Worm (Caenorhabditis elegans) whole organism, L2 larva: ENCODE data around the gene madf-9.
A peak's percentile ranks its signal among the peaks of the same experiment; 100 is the strongest.

Experiments used
- C34F6.9 ChIP-seq: fragments of 150-350 bp; optimal IDR thresholded peaks from 2 replicates; lab custom pipeline; 2014; ENCODE audit warnings: missing biosample characterization, missing genetic modification characterization
- F13H6.1 ChIP-seq: sonication (generic microtip); optimal IDR thresholded peaks from 2 replicates; lab custom pipeline; 2016; ENCODE audit warnings: missing genetic modification characterization, missing compliant biosample characterization
- R02D3.7 ChIP-seq: fragments of 150-350 bp; optimal IDR thresholded peaks from 2 replicates; lab custom pipeline; 2014; ENCODE audit warnings: missing biosample characterization, missing genetic modification characterization
- Y55F3AM.14 ChIP-seq: fragments of 200-800 bp; sonication (Bioruptor generic); optimal IDR thresholded peaks from 2 replicates; lab custom pipeline; 2018; ENCODE audit warnings: mild to moderate bottlenecking, missing genetic modification characterization, missing compliant biosample characterization
- ZK546.5 ChIP-seq: sonication (generic microtip); optimal IDR thresholded peaks from 2 replicates; lab custom pipeline; 2017; ENCODE audit warnings: missing biosample characterization, missing genetic modification characterization
- alr-1 ChIP-seq: fragments of 150-350 bp; optimal IDR thresholded peaks from 2 replicates; lab custom pipeline; 2014; ENCODE audit warnings: missing biosample characterization, missing genetic modification characterization
- aly-2 ChIP-seq: fragments of 150-350 bp; optimal IDR thresholded peaks from 2 replicates; lab custom pipeline; 2014; ENCODE audit warnings: missing biosample characterization, missing genetic modification characterization
- ceh-16 ChIP-seq: fragments of 150-350 bp; optimal IDR thresholded peaks from 2 replicates; lab custom pipeline; 2014; ENCODE audit warnings: missing biosample characterization, missing genetic modification characterization
- ceh-82 ChIP-seq: fragments of 150-350 bp; optimal IDR thresholded peaks from 2 replicates; lab custom pipeline; 2014; ENCODE audit warnings: missing biosample characterization, missing genetic modification characterization
- crh-2 ChIP-seq: sonication (generic microtip); optimal IDR thresholded peaks from 2 replicates; lab custom pipeline; 2017; ENCODE audit warnings: missing biosample characterization, missing genetic modification characterization
- dmd-4 ChIP-seq: sonication (generic microtip); optimal IDR thresholded peaks from 2 replicates; lab custom pipeline; 2017; ENCODE audit warnings: missing biosample characterization, missing genetic modification characterization
- elt-1 ChIP-seq: fragments of 150-350 bp; optimal IDR thresholded peaks from 2 replicates; lab custom pipeline; 2014; ENCODE audit warnings: missing biosample characterization, missing genetic modification characterization
- elt-3 ChIP-seq: sonication (generic microtip); optimal IDR thresholded peaks from 2 replicates; lab custom pipeline; 2017; ENCODE audit warnings: missing biosample characterization, missing genetic modification characterization
- fos-1 ChIP-seq: fragments of 150-350 bp; optimal IDR thresholded peaks from 2 replicates; lab custom pipeline; 2014; ENCODE audit warnings: missing biosample characterization, missing genetic modification characterization
- gmeb-1 ChIP-seq: fragments of 150-350 bp; optimal IDR thresholded peaks from 2 replicates; lab custom pipeline; 2014; ENCODE audit warnings: missing biosample characterization, missing genetic modification characterization
- lin-13 ChIP-seq: fragments of 150-350 bp; optimal IDR thresholded peaks from 2 replicates; lab custom pipeline; 2014; ENCODE audit warnings: missing biosample characterization, missing genetic modification reagents, missing genetic modification characterization
- lsy-2 ChIP-seq, 2 experiments: fragments of 150-350 bp in 1 of 2; sonication (generic microtip) in 1 of 2; optimal IDR thresholded peaks; 2 replicates each; lab custom pipeline; 2014 to 2017; ENCODE audit warnings: missing biosample characterization in 2 of 2, missing genetic modification characterization in 2 of 2
- mbf-1 ChIP-seq: sonication (generic microtip); optimal IDR thresholded peaks from 2 replicates; lab custom pipeline; 2017; ENCODE audit warnings: missing biosample characterization, missing genetic modification characterization
- nhr-129 ChIP-seq: fragments of 150-350 bp; optimal IDR thresholded peaks from 2 replicates; lab custom pipeline; 2014; ENCODE audit warnings: missing biosample characterization, missing genetic modification characterization
- nhr-21 ChIP-seq: fragments of 150-350 bp; optimal IDR thresholded peaks from 2 replicates; lab custom pipeline; 2014; ENCODE audit warnings: missing biosample characterization, missing genetic modification characterization
- nhr-23 ChIP-seq: fragments of 150-350 bp; optimal IDR thresholded peaks from 2 replicates; lab custom pipeline; 2014; ENCODE audit warnings: missing biosample characterization, missing genetic modification reagents, missing genetic modification characterization
- nhr-237 ChIP-seq: fragments of 150-350 bp; optimal IDR thresholded peaks from 2 replicates; lab custom pipeline; 2014; ENCODE audit warnings: missing biosample characterization, missing genetic modification characterization
- nhr-77 ChIP-seq: fragments of 150-350 bp; optimal IDR thresholded peaks from 2 replicates; lab custom pipeline; 2014; ENCODE audit warnings: missing biosample characterization, missing genetic modification characterization
- peb-1 ChIP-seq: fragments of 150-350 bp; optimal IDR thresholded peaks from 2 replicates; lab custom pipeline; 2014; ENCODE audit warnings: missing biosample characterization, missing genetic modification characterization
- sem-4 ChIP-seq: fragments of 150-350 bp; optimal IDR thresholded peaks from 2 replicates; lab custom pipeline; 2014; ENCODE audit warnings: missing biosample characterization, missing genetic modification reagents, missing genetic modification characterization
- sma-3 ChIP-seq: sonication (generic microtip); optimal IDR thresholded peaks from 2 replicates; lab custom pipeline; 2016; ENCODE audit warnings: missing genetic modification reagents, missing genetic modification characterization, missing compliant biosample characterization
- sma-9 ChIP-seq, 2 experiments: fragments of 150-350 bp in 1 of 2; sonication (generic microtip) in 1 of 2; optimal IDR thresholded peaks; 2 replicates each; lab custom pipeline; 2014 to 2016; ENCODE audit warnings: missing genetic modification characterization in 2 of 2, mild to moderate bottlenecking in 1 of 2, missing biosample characterization in 1 of 2, missing compliant biosample characterization in 1 of 2, missing genetic modification reagents in 1 of 2, moderate library complexity in 1 of 2
- snpc-4 ChIP-seq: fragments of 150-350 bp; optimal IDR thresholded peaks from 2 replicates; lab custom pipeline; 2014; ENCODE audit warnings: missing biosample characterization, missing genetic modification characterization
- unc-39 ChIP-seq: fragments of 150-350 bp; optimal IDR thresholded peaks from 2 replicates; lab custom pipeline; 2014; ENCODE audit warnings: missing biosample characterization, missing genetic modification characterization
- unc-55 ChIP-seq: fragments of 150-350 bp; sonication (generic microtip); optimal IDR thresholded peaks from 3 replicates; lab custom pipeline; 2014; ENCODE audit warnings: missing biosample characterization, missing genetic modification reagents, missing genetic modification characterization
- unc-62 ChIP-seq: fragments of 150-350 bp; optimal IDR thresholded peaks from 2 replicates; lab custom pipeline; 2014; ENCODE audit warnings: missing biosample characterization, missing genetic modification reagents, missing genetic modification characterization
- ztf-4 ChIP-seq: fragments of 150-350 bp; optimal IDR thresholded peaks from 2 replicates; lab custom pipeline; 2014; ENCODE audit warnings: missing biosample characterization, missing genetic modification characterization

Gene madf-9

ce11 chrIV:3654823-3655222 is 17.9 kb downstream of the madf-9 start:
- TF ChIP-seq nhr-77 (tag; lab: Kevin White, UChicago), result no peak
- no peak for TF ChIP-seq dmd-4 (tag; lab: Kevin White, UChicago)
- peak; percentile 46 for TF ChIP-seq F13H6.1 (tag; lab: Kevin White, UChicago)
- TF ChIP-seq lsy-2 (tag; optimal IDR thresholded peaks at IDR 0.05; lab: Kevin White, UChicago), result no peak
- TF ChIP-seq peb-1, result no peak
- TF ChIP-seq aly-2 (tag; lab: Kevin White, UChicago), result no peak
- TF ChIP-seq, all 48 proteins: peak for 1

ce11 chrIV:3655896-3656295 is 19.0 kb downstream of the madf-9 start:
- TF ChIP-seq nhr-237 (tag; lab: Kevin White, UChicago) (no peak), lsy-2 (tag; optimal IDR thresholded peaks at IDR 0.05; lab: Kevin White, UChicago) (peak in 1 of 2 experiments; percentile 40), unc-39 (tag; lab: Kevin White, UChicago) (no peak), nhr-129 (tag; lab: Kevin White, UChicago) (peak; percentile 19), dmd-4 (tag; lab: Kevin White, UChicago) (no peak), F13H6.1 (tag; lab: Kevin White, UChicago) (peak; percentile 47)

ce11 chrIV:3659951-3660350 is 23.1 kb downstream of the madf-9 start:
- TF ChIP-seq unc-62 (GFP tag; lab: Kevin White, UChicago) (no peak), ZK546.5 (no peak), sma-3 (GFP tag; lab: Kevin White, UChicago) (no peak), ceh-82 (no peak), R02D3.7 (no peak), fos-1 (no peak), aly-2 (tag; lab: Kevin White, UChicago) (no peak), mbf-1 (tag; lab: Kevin White, UChicago) (no peak), elt-3 (tag; lab: Kevin White, UChicago) (no peak), nhr-21 (no peak), nhr-77 (tag; lab: Kevin White, UChicago) (no peak), crh-2 (tag; lab: Kevin White, UChicago) (no peak), elt-1 (no peak), sem-4 (tag; lab: Kevin White, UChicago) (no peak), unc-55 (GFP tag; lab: Kevin White, UChicago) (no peak), C34F6.9 (tag; lab: Kevin White, UChicago) (no peak), Y55F3AM.14 (GFP tag; lab: Kevin White, UChicago) (no peak)
- TF ChIP-seq, all 48 proteins: peak for 0

- no peak for TF ChIP-seq sma-9 (GFP tag; optimal IDR thresholded peaks at IDR 0.05; lab: Kevin White, UChicago)
- no peak for TF ChIP-seq sma-9 (tag; optimal IDR thresholded peaks at IDR 0.05; lab: Kevin White, UChicago)
- TF ChIP-seq aly-2 (tag; lab: Kevin White, UChicago), result no peak
- TF ChIP-seq snpc-4 (tag; lab: Kevin White, UChicago), result no peak
- no peak for TF ChIP-seq ceh-16 (tag; lab: Kevin White, UChicago)
- no peak for TF ChIP-seq nhr-237 (tag; lab: Kevin White, UChicago)
- no peak for TF ChIP-seq R02D3.7
- no peak for TF ChIP-seq fos-1
- no peak for TF ChIP-seq gmeb-1 (tag; lab: Kevin White, UChicago)
- TF ChIP-seq nhr-21, result no peak
Observed at ce11 chrIV:3661117-3661634, 24.3 kb downstream of the madf-9 start.

ce11 chrIV:3662863-3663262 is 26.0 kb downstream of the madf-9 start:
- no peak for TF ChIP-seq unc-55 (GFP tag; lab: Kevin White, UChicago)
- no peak for TF ChIP-seq peb-1
- TF ChIP-seq lin-13 (GFP tag; lab: Kevin White, UChicago), result no peak
- no peak for TF ChIP-seq unc-39 (tag; lab: Kevin White, UChicago)
- TF ChIP-seq dmd-4 (tag; lab: Kevin White, UChicago), result no peak
- TF ChIP-seq sem-4 (tag; lab: Kevin White, UChicago), result no peak
- no peak for TF ChIP-seq ceh-16 (tag; lab: Kevin White, UChicago)
- TF ChIP-seq F13H6.1 (tag; lab: Kevin White, UChicago), result no peak
- no peak for TF ChIP-seq nhr-23 (tag; lab: Kevin White, UChicago)
- no peak for TF ChIP-seq elt-3 (tag; lab: Kevin White, UChicago)
- TF ChIP-seq ztf-4 (tag; lab: Kevin White, UChicago), result no peak
- TF ChIP-seq crh-2 (tag; lab: Kevin White, UChicago), result no peak
- no peak for TF ChIP-seq alr-1 (tag; lab: Kevin White, UChicago)
- TF ChIP-seq Y55F3AM.14 (GFP tag; lab: Kevin White, UChicago), result no peak
